Worm (Caenorhabditis elegans): ENCODE measurements around the gene ugt-3.

ugt-3 gene

ce11 chrV:12759660-12760059 lies 40.4 kb downstream of the ugt-3 start, which contains the start of gene papl-1:
TSS of gene papl-1 (minus strand) at chrV:12759760.
- TF ChIP-seq C16A3.4 (tag; optimal IDR thresholded peaks at IDR 0.05) (no peak), ama-1 (optimal IDR thresholded peaks at IDR 0.05) (no peak), mdl-1 (tag; optimal IDR thresholded peaks at IDR 0.05) (no peak), nhr-11 (tag; optimal IDR thresholded peaks at IDR 0.05) (no peak), nhr-85 (tag) (no peak), F16B12.6 (tag; optimal IDR thresholded peaks at IDR 0.05) (no peak), fos-1 (tag; optimal IDR thresholded peaks at IDR 0.05) (no peak), nhr-77 (tag; optimal IDR thresholded peaks at IDR 0.05) (no peak), lin-14 (GFP tag; optimal IDR thresholded peaks at IDR 0.05) (no peak), ztf-11 (tag; optimal IDR thresholded peaks at IDR 0.05) (no peak), fkh-4 (tag; optimal IDR thresholded peaks at IDR 0.05; ENCODE audit: borderline replicate concordance) (no peak), efl-1 (optimal IDR thresholded peaks at IDR 0.05) (no peak), efl-1 (GFP tag; optimal IDR thresholded peaks at IDR 0.05 in 1 of 2) (no peak), ceh-88 (GFP tag; IDR thresholded peaks at IDR 0.05) (no peak), hpl-2 (GFP tag; optimal IDR thresholded peaks at IDR 0.05) (no peak), lin-35 (GFP tag; optimal IDR thresholded peaks at IDR 0.05) (no peak), aly-2 (tag; optimal IDR thresholded peaks at IDR 0.05) (no peak), ceh-90 (tag; optimal IDR thresholded peaks at IDR 0.05) (no peak)

ce11 chrV:12754839-12755238 lies 45.2 kb downstream of the ugt-3 start, which contains the start of gene gpa-13:
TSS of gene gpa-13 (minus strand) at chrV:12754939.
- TF ChIP-seq pqm-1 (tag; optimal IDR thresholded peaks at IDR 0.05), result no peak
- TF ChIP-seq nhr-12 (tag; optimal IDR thresholded peaks at IDR 0.05), result no peak
- TF ChIP-seq egl-13 (tag; optimal IDR thresholded peaks at IDR 0.05), result no peak
- no peak for TF ChIP-seq zag-1 (tag; optimal IDR thresholded peaks at IDR 0.05)
- no peak for TF ChIP-seq unc-130 (tag; optimal IDR thresholded peaks at IDR 0.05)
- TF ChIP-seq efl-3 (GFP tag; optimal IDR thresholded peaks at IDR 0.05), result no peak
- TF ChIP-seq sup-37 (GFP tag; optimal IDR thresholded peaks at IDR 0.05), result no peak
- TF ChIP-seq lin-15B (tag; optimal IDR thresholded peaks at IDR 0.05), result no peak
- no peak for TF ChIP-seq ets-5 (GFP tag; IDR thresholded peaks at IDR 0.05)
- no peak for TF ChIP-seq alr-1 (tag; optimal IDR thresholded peaks at IDR 0.05; ENCODE audit: borderline replicate concordance)
- no peak for TF ChIP-seq unc-62 (GFP tag; optimal IDR thresholded peaks at IDR 0.05)
- TF ChIP-seq mdl-1 (tag; optimal IDR thresholded peaks at IDR 0.05), result no peak
- TF ChIP-seq lin-35 (GFP tag; optimal IDR thresholded peaks at IDR 0.05), result no peak
- no peak for TF ChIP-seq pax-3 (tag; optimal IDR thresholded peaks at IDR 0.05)
- TF ChIP-seq ceh-8 (GFP tag; optimal IDR thresholded peaks at IDR 0.05), result no peak
- no peak for TF ChIP-seq zip-4 (GFP tag; optimal IDR thresholded peaks at IDR 0.05)
- TF ChIP-seq jun-1 (tag; optimal IDR thresholded peaks at IDR 0.05), result no peak
- TF ChIP-seq irx-1 (tag; optimal IDR thresholded peaks at IDR 0.05), result no peak

- TF ChIP-seq nhr-85 (tag), result peak; percentile 25
- TF ChIP-seq Y116A8C.19 (tag; optimal IDR thresholded peaks at IDR 0.05; ENCODE audit: borderline replicate concordance), result no peak
- TF ChIP-seq fkh-10 (GFP tag; optimal IDR thresholded peaks at IDR 0.05), result no peak
- no peak for TF ChIP-seq xbp-1 (tag; optimal IDR thresholded peaks at IDR 0.05)
- TF ChIP-seq sup-37 (GFP tag; optimal IDR thresholded peaks at IDR 0.05), result no peak
- no peak for TF ChIP-seq fos-1 (tag; optimal IDR thresholded peaks at IDR 0.05)
- TF ChIP-seq blmp-1 (tag; optimal IDR thresholded peaks at IDR 0.05), result peak; percentile 40
- TF ChIP-seq efl-1 (optimal IDR thresholded peaks at IDR 0.05), result no peak
- TF ChIP-seq efl-1 (GFP tag; optimal IDR thresholded peaks at IDR 0.05 in 1 of 2), result no peak
Measured at ce11 chrV:12752407-12752806, 47.7 kb downstream of the ugt-3 start, which contains the start of gene C15C8.8. TSS of gene C15C8.8 (minus strand) at chrV:12752507.

- TF ChIP-seq dsc-1 (tag; optimal IDR thresholded peaks at IDR 0.05), result peak; percentile 87
- no peak for TF ChIP-seq unc-30 (tag; optimal IDR thresholded peaks at IDR 0.05)
- TF ChIP-seq fkh-4 (tag; optimal IDR thresholded peaks at IDR 0.05; ENCODE audit: borderline replicate concordance), result peak; percentile 83
Measured at ce11 chrV:12751495-12752050, 48.5 kb downstream of the ugt-3 start, which contains the start of gene C15C8.6. TSS of gene C15C8.6 (minus strand) at chrV:12751545.

Measured in whole organism, L1 larva.